Worm (Caenorhabditis elegans) whole organism, L4 larva: ENCODE data around the gene srx-10.

Experiments used
- F26F4.8 ChIP-seq: fragments of 200-800 bp; sonication (Bioruptor generic); conservative IDR thresholded peaks from 2 replicates; pipeline ENCODE4 v1.3.6; 2022; ENCODE audit warnings: missing genetic modification characterization, missing compliant biosample characterization
- T26A8.4 ChIP-seq: fragments of 200-800 bp; sonication (Bioruptor generic); IDR thresholded peaks from 2 replicates; pipeline ENCODE4 v1.3.6; 2022; ENCODE audit warnings: missing genetic modification characterization, missing compliant biosample characterization
- ZK546.5 ChIP-seq, 2 experiments: sonication (generic microtip); optimal IDR thresholded peaks; 2 replicates each; lab custom pipeline; 2017; ENCODE audit warnings: missing biosample characterization in 2 of 2, missing genetic modification characterization in 2 of 2
- aha-1 ChIP-seq: fragments of 150-350 bp; peaks from one replicate; lab custom pipeline; 2014; ENCODE audit warnings: missing biosample characterization, missing genetic modification characterization
- ama-1 ChIP-seq: fragments of 150-350 bp; optimal IDR thresholded peaks from 2 replicates; lab custom pipeline; 2014; ENCODE audit warnings: inconsistent platforms, mixed read lengths
- arid-1 ChIP-seq: fragments of 200-800 bp; sonication (Bioruptor generic); conservative IDR thresholded peaks from 2 replicates; pipeline ENCODE4 v1.3.6; 2022; ENCODE audit warnings: missing genetic modification reagents, missing genetic modification characterization, missing compliant biosample characterization
- ceh-28 ChIP-seq: fragments of 150-350 bp; optimal IDR thresholded peaks from 2 replicates; lab custom pipeline; 2014; ENCODE audit warnings: missing biosample characterization, missing genetic modification reagents, missing genetic modification characterization
- ceh-44 ChIP-seq: fragments of 200-800 bp; sonication (Bioruptor generic); IDR thresholded peaks from 2 replicates; pipeline ENCODE4 v1.3.6; 2022; ENCODE audit warnings: missing genetic modification reagents, missing genetic modification characterization, missing compliant biosample characterization
- ceh-82 ChIP-seq: sonication (generic microtip); optimal IDR thresholded peaks from 2 replicates; lab custom pipeline; 2017; ENCODE audit warnings: missing biosample characterization, missing genetic modification characterization
- ces-1 ChIP-seq: fragments of 150-350 bp; sonication (generic microtip); optimal IDR thresholded peaks from 4 replicates; lab custom pipeline; 2014; ENCODE audit warnings: missing biosample characterization, missing genetic modification reagents, missing genetic modification characterization
- daf-12 ChIP-seq: fragments of 150-350 bp; optimal IDR thresholded peaks from 2 replicates; lab custom pipeline; 2014; ENCODE audit warnings: missing biosample characterization, missing genetic modification reagents, missing genetic modification characterization
- daf-16 ChIP-seq, 3 experiments: sonication (generic microtip); optimal IDR thresholded peaks; 2 replicates each; lab custom pipeline; 2016 to 2017; ENCODE audit warnings: missing genetic modification characterization in 3 of 3, missing genetic modification reagents in 3 of 3, mild to moderate bottlenecking in 2 of 3, missing compliant biosample characterization in 2 of 3, missing biosample characterization in 1 of 3, moderate library complexity in 1 of 3
- daf-19 ChIP-seq: fragments of 200-800 bp; sonication (Bioruptor generic); conservative IDR thresholded peaks from 2 replicates; pipeline ENCODE4 v1.3.6; 2022; ENCODE audit warnings: missing genetic modification characterization, missing compliant biosample characterization
- dmd-6 ChIP-seq: fragments of 200-800 bp; sonication (Bioruptor generic); IDR thresholded peaks from 2 replicates; pipeline ENCODE4 v1.3.6; 2022; ENCODE audit warnings: missing genetic modification reagents, missing genetic modification characterization, missing compliant biosample characterization
- duxl-1 ChIP-seq: sonication (generic microtip); optimal IDR thresholded peaks from 2 replicates; lab custom pipeline; 2016; ENCODE audit warnings: mild to moderate bottlenecking, missing genetic modification characterization, moderate library complexity, missing compliant biosample characterization; ENCODE audit not compliant: poor library complexity
- egl-27 ChIP-seq: sonication (generic microtip); optimal IDR thresholded peaks from 3 replicates; lab custom pipeline; 2017; ENCODE audit warnings: missing biosample characterization, missing genetic modification reagents, missing genetic modification characterization
- egl-43 ChIP-seq: fragments of 200-800 bp; sonication (Bioruptor generic); IDR thresholded peaks from 2 replicates; pipeline ENCODE4 v1.3.6; 2022; ENCODE audit warnings: missing genetic modification reagents, missing genetic modification characterization, missing compliant biosample characterization
- gei-8 ChIP-seq: fragments of 200-800 bp; sonication (Bioruptor generic); optimal IDR thresholded peaks from 2 replicates; lab custom pipeline; 2018; ENCODE audit warnings: mild to moderate bottlenecking, missing genetic modification characterization, missing compliant biosample characterization
- hif-1 ChIP-seq, 2 experiments: sonication (generic microtip); optimal IDR thresholded peaks; 2 replicates each; lab custom pipeline; 2016 to 2017; ENCODE audit warnings: missing compliant biosample characterization in 2 of 2, missing genetic modification characterization in 2 of 2, missing genetic modification reagents in 2 of 2, missing genotype in 2 of 2, mild to moderate bottlenecking in 1 of 2
- hlh-11 ChIP-seq: fragments of 200-800 bp; sonication (Bioruptor generic); optimal IDR thresholded peaks from 2 replicates; lab custom pipeline; 2018; ENCODE audit warnings: mild to moderate bottlenecking, missing genetic modification characterization, missing compliant biosample characterization
- hlh-30 ChIP-seq: sonication (generic microtip); optimal IDR thresholded peaks from 2 replicates; lab custom pipeline; 2017; ENCODE audit warnings: antibody characterized with exemption, mild to moderate bottlenecking, missing genetic modification characterization, missing compliant biosample characterization; ENCODE audit not compliant: insufficient read depth
- hmg-1.1 ChIP-seq: fragments of 200-800 bp; sonication (Bioruptor generic); IDR thresholded peaks from 2 replicates; pipeline ENCODE4 v1.3.6; 2022; ENCODE audit warnings: missing genetic modification reagents, missing genetic modification characterization, missing compliant biosample characterization
- lin-13 ChIP-seq: fragments of 150-350 bp; optimal IDR thresholded peaks from 2 replicates; lab custom pipeline; 2014; ENCODE audit warnings: missing biosample characterization, missing genetic modification reagents, missing genetic modification characterization
- lin-15B ChIP-seq: fragments of 150-350 bp; sonication (generic microtip); optimal IDR thresholded peaks from 3 replicates; lab custom pipeline; 2014; ENCODE audit warnings: missing biosample characterization, missing genetic modification characterization
- lin-29 ChIP-seq: fragments of 200-800 bp; sonication (Bioruptor generic); IDR thresholded peaks from 2 replicates; pipeline ENCODE4 v1.3.6; 2022; ENCODE audit warnings: missing genetic modification reagents, missing genetic modification characterization, missing compliant biosample characterization
- madf-5 ChIP-seq, 2 experiments: fragments of 200-800 bp; sonication (Bioruptor generic); IDR thresholded peaks; 2 replicates each; pipeline ENCODE4 v1.3.6; 2022; ENCODE audit warnings: missing compliant biosample characterization in 2 of 2, missing genetic modification characterization in 2 of 2
- mes-2 ChIP-seq: sonication (generic microtip); optimal IDR thresholded peaks from 2 replicates; lab custom pipeline; 2016; ENCODE audit warnings: missing genotype, mild to moderate bottlenecking, missing genetic modification characterization, missing compliant biosample characterization; ENCODE audit not compliant: poor library complexity, severe bottlenecking
- mxl-3 ChIP-seq: fragments of 200-800 bp; sonication (Bioruptor generic); optimal IDR thresholded peaks from 2 replicates; lab custom pipeline; 2018; ENCODE audit warnings: mild to moderate bottlenecking, missing genetic modification characterization, missing compliant biosample characterization
- nhr-102 ChIP-seq: sonication (generic microtip); optimal IDR thresholded peaks from 2 replicates; lab custom pipeline; 2016; ENCODE audit warnings: mild to moderate bottlenecking, missing genetic modification characterization, moderate library complexity, missing compliant biosample characterization
- nhr-11 ChIP-seq: fragments of 150-350 bp; optimal IDR thresholded peaks from 2 replicates; lab custom pipeline; 2014; ENCODE audit warnings: missing biosample characterization, missing genetic modification characterization
- nhr-111 ChIP-seq: fragments of 200-800 bp; sonication (Bioruptor generic); optimal IDR thresholded peaks from 2 replicates; lab custom pipeline; 2018; ENCODE audit warnings: mild to moderate bottlenecking, missing genetic modification characterization, missing compliant biosample characterization
- nhr-25 ChIP-seq: sonication (generic microtip); optimal IDR thresholded peaks from 2 replicates; lab custom pipeline; 2017; ENCODE audit warnings: missing genetic modification characterization, mild to moderate bottlenecking, missing compliant biosample characterization, antibody characterized with exemption, moderate library complexity, borderline replicate concordance; ENCODE audit not compliant: insufficient read depth
- nhr-28 ChIP-seq: fragments of 150-350 bp; optimal IDR thresholded peaks from 2 replicates; lab custom pipeline; 2014; ENCODE audit warnings: missing biosample characterization, missing genetic modification characterization
- nhr-77 ChIP-seq: fragments of 150-350 bp; optimal IDR thresholded peaks from 2 replicates; lab custom pipeline; 2014; ENCODE audit warnings: missing biosample characterization, missing genetic modification characterization
- pha-4 ChIP-seq, 2 experiments: fragments of 150-350 bp in 1 of 2; fragments of 200-800 bp in 1 of 2; sonication (Bioruptor generic) in 1 of 2; IDR thresholded peaks in 1 of 2; optimal IDR thresholded peaks in 1 of 2; 2 replicates each; pipeline versions ENCODE4 v1.3.6 to Lab custom; 2014 to 2022; ENCODE audit warnings: missing genetic modification characterization in 2 of 2, missing genetic modification reagents in 2 of 2, missing biosample characterization in 1 of 2, missing compliant biosample characterization in 1 of 2
- php-3 ChIP-seq: fragments of 200-800 bp; sonication (Bioruptor generic); IDR thresholded peaks from 2 replicates; pipeline ENCODE4 v1.3.6; 2022; ENCODE audit warnings: missing genetic modification reagents, missing genetic modification characterization, missing compliant biosample characterization
- pqm-1 ChIP-seq: sonication (generic microtip); optimal IDR thresholded peaks from 2 replicates; lab custom pipeline; 2017; ENCODE audit warnings: missing biosample characterization, missing genetic modification characterization
- rbr-2 ChIP-seq: sonication (generic microtip); optimal IDR thresholded peaks from 2 replicates; lab custom pipeline; 2016; ENCODE audit warnings: missing genotype, missing genetic modification characterization, missing compliant biosample characterization
- saeg-2 ChIP-seq: fragments of 200-800 bp; sonication (Bioruptor generic); IDR thresholded peaks from 2 replicates; pipeline ENCODE4 v1.3.6; 2022; ENCODE audit warnings: missing genetic modification reagents, missing genetic modification characterization, missing compliant biosample characterization
- skn-1 ChIP-seq: fragments of 150-350 bp; optimal IDR thresholded peaks from 2 replicates; lab custom pipeline; 2014; ENCODE audit warnings: missing biosample characterization, missing genetic modification characterization
- tra-1 ChIP-seq: fragments of 200-800 bp; sonication (Bioruptor generic); IDR thresholded peaks from 2 replicates; pipeline ENCODE4 v1.3.6; 2022; ENCODE audit warnings: missing genetic modification reagents, missing genetic modification characterization, missing compliant biosample characterization
- unc-130 ChIP-seq: sonication (generic microtip); optimal IDR thresholded peaks from 2 replicates; lab custom pipeline; 2016; ENCODE audit warnings: missing genetic modification reagents, missing genetic modification characterization, missing compliant biosample characterization
- unc-39 ChIP-seq: sonication (generic microtip); optimal IDR thresholded peaks from 2 replicates; lab custom pipeline; 2017; ENCODE audit warnings: missing biosample characterization, missing genetic modification characterization
- unc-62 ChIP-seq, 3 experiments: fragments of 150-350 bp in 1 of 3; sonication (generic microtip); optimal IDR thresholded peaks in 2 of 3; peaks in 1 of 3; 1 replicate in 1 of 3; 2 replicates in 2 of 3; lab custom pipeline; 2014 to 2017; ENCODE audit warnings: missing biosample characterization in 3 of 3, missing genetic modification characterization in 3 of 3, missing genetic modification reagents in 3 of 3, missing genotype in 1 of 3
- vab-7 ChIP-seq: fragments of 200-800 bp; sonication (Bioruptor generic); IDR thresholded peaks from 2 replicates; pipeline ENCODE4 v1.3.6; 2022; ENCODE audit warnings: missing genetic modification reagents, missing genetic modification characterization, missing compliant biosample characterization
- ztf-7 ChIP-seq: fragments of 150-350 bp; optimal IDR thresholded peaks from 2 replicates; lab custom pipeline; 2014; ENCODE audit warnings: missing biosample characterization, missing genetic modification characterization

srx-10 gene

DNA sequence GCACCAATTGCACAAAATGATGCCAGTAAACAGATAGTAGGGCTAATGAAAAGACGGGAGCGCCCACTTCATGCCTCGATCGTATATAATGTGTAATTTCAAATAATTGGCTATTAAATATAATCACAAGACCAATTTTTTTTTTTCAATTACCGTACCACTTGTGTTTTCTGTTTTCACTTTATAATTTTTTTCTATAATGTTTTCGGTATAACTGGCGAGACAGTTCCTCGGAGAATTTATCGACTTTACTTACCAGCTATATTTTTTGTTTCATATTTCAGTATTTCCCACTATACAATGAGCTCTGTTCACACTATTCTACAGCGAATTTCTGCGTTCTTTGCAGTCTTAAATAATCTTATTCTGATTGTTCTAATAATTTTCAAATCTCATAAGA, 30.1 kb downstream of the srx-10 start, which contains the start of gene str-252:
Gene str-252 (plus strand): TSS at position 301 of the 400 bp plus-strand sequence.
- TF ChIP-seq pqm-1 (no peak), ces-1 (GFP tag; lab: Kevin White, UChicago) (no peak)

DNA sequence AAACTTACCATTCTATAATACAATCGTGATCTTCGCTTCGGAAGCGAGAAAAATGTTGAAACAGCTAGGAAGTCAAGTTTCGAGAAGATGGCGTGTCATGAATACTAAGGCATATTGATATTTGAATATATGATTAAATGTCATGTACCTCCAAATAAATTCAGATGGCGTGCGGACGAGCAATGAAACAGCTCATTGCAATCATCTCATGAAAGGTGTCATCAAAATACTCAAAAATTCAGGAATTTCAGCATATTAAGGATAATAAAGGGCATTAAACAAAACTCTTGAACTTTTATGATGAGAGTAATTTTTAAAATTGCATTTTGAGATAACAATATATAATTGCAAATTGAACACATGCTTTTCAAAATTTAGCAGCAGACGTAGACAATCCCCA, 30.9 kb downstream of the srx-10 start, which contains the start of gene gcy-32:
Gene gcy-32 (minus strand): TSS at position 101 of the 400 bp plus-strand sequence.
- TF ChIP-seq ceh-82 (tag; lab: Kevin White, UChicago) (no peak), rbr-2 (no peak), nhr-111 (GFP tag; lab: Kevin White, UChicago) (no peak), gei-8 (GFP tag; lab: Kevin White, UChicago) (no peak), daf-12 (tag; lab: Kevin White, UChicago) (no peak), lin-15B (no peak), hlh-11 (tag; lab: Kevin White, UChicago) (no peak), unc-62 (GFP tag; optimal IDR thresholded peaks at IDR 0.05 in 1 of 2; lab: Kevin White, UChicago) (no peak), unc-62 (tag; optimal IDR thresholded peaks at IDR 0.05; lab: Kevin White, UChicago) (no peak), skn-1 (no peak), arid-1 (GFP tag; lab: Robert Waterston, UW) (no peak), egl-43 (GFP tag; lab: Robert Waterston, UW) (no peak), mxl-3 (no peak), nhr-25 (no peak), duxl-1 (no peak), mes-2 (tag; lab: Kevin White, UChicago) (no peak), ztf-7 (tag; lab: Kevin White, UChicago) (no peak), ZK546.5 (tag; optimal IDR thresholded peaks at IDR 0.05; lab: Kevin White, UChicago) (no peak), unc-130 (GFP tag; lab: Kevin White, UChicago) (no peak)

DNA sequence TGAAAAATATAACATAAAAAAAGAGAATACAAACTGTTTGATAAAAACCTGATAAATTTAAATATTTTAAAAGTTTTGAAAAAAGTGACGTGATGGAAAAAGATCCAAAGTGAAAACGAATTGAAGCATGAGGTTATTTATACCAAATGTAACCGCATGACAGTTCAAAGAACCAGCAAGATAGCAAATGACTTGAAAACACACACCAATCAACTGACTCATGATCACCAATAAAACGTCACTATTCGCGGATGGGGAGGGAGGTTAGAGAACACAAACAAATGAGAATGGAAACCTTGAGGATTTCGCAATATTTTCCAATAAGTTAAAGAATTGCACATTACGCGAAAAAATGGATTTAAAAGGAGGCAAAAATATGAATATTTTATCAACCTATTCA, 36.9 kb downstream of the srx-10 start, which contains the start of gene C06B3.7:
Gene C06B3.7 (plus strand): TSS at position 287 of the 400 bp plus-strand sequence.
- TF ChIP-seq nhr-77 (tag; lab: Kevin White, UChicago) (peak; percentile 96), hlh-11 (tag; lab: Kevin White, UChicago) (peak; percentile 96), madf-5 (GFP tag; IDR thresholded peaks at IDR 0.05; lab: Robert Waterston, UW) (no peak), tra-1 (peak; percentile 62; the same call in 1 of the 2 replicates), daf-16 (GFP tag; optimal IDR thresholded peaks at IDR 0.05; lab: Kevin White, UChicago) (peak; percentile 51 to 83), daf-16 (tag; optimal IDR thresholded peaks at IDR 0.05; lab: Kevin White, UChicago) (peak; percentile 99), pqm-1 (peak; percentile 57), ama-1 (lab: Kevin White, UChicago) (peak; percentile 81), hlh-30 (tag; lab: Kevin White, UChicago) (peak; percentile 99), F26F4.8 (no peak), vab-7 (GFP tag; lab: Robert Waterston, UW) (no peak), T26A8.4 (GFP tag; lab: Robert Waterston, UW) (0 out of 2 replicates have a peak, but pooled peaks have one; percentile 29), unc-39 (tag; lab: Kevin White, UChicago) (no peak), egl-27 (tag; lab: Kevin White, UChicago) (no peak), aha-1 (tag; lab: Kevin White, UChicago) (peak; percentile 99), dmd-6 (peak; percentile 95), lin-29 (GFP tag; lab: Robert Waterston, UW) (no peak), pha-4 (GFP tag; IDR thresholded peaks at IDR 0.05; lab: Robert Waterston, UW) (peak; percentile 30; the same call in 1 of the 2 replicates), pha-4 (tag; optimal IDR thresholded peaks at IDR 0.05; lab: Kevin White, UChicago) (peak; percentile 41), lin-13 (GFP tag; lab: Kevin White, UChicago) (peak; percentile 62), nhr-102 (tag; lab: Kevin White, UChicago) (peak; percentile 57), daf-19 (GFP tag; lab: Robert Waterston, UW) (no peak), hmg-1.1 (GFP tag; lab: Robert Waterston, UW) (no peak), nhr-11 (tag; lab: Kevin White, UChicago) (peak; percentile 98), hif-1 (tag; optimal IDR thresholded peaks at IDR 0.05; lab: Kevin White, UChicago) (peak in 1 of 2 experiments; percentile 71), nhr-28 (tag; lab: Kevin White, UChicago) (peak; percentile 95), saeg-2 (GFP tag; lab: Robert Waterston, UW) (0 out of 2 replicates have a peak, but pooled peaks have one; percentile 10), php-3 (GFP tag; lab: Robert Waterston, UW) (peak; percentile 92), ceh-44 (GFP tag; lab: Robert Waterston, UW) (no peak), gei-8 (GFP tag; lab: Kevin White, UChicago) (no peak), ceh-28 (tag; lab: Kevin White, UChicago) (no peak)
